Worm (Caenorhabditis elegans): ENCODE data around the gene gldi-7.

gldi-7 gene

DNA sequence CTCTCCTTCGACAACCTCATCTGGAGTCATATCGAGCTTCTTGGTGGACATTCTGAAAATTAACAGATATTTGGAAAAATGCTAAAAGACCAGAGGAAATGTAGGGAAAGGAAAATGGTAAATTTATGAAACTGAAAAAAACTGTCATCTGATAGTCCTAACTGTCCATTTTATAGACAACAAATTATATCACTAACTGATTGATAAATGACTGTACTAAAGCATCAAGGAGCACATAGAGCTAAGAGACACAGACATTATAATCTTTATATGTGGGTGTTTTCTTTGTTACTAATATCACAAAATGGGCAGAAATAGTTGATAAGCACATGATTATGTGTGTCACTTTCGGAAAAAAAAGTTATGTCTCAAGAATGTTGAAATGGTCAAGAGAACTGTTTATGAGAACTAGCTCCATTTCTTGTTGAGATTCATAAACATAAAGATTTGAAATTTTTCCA is 35.8 kb upstream of the gldi-7 start, which contains the start of gene F54C9.3 (continued):
- no peak for TF ChIP-seq nhr-11 (tag; optimal IDR thresholded peaks at IDR 0.05)
- no peak for TF ChIP-seq lin-29 (GFP tag; IDR thresholded peaks at IDR 0.05)
- TF ChIP-seq vab-7 (GFP tag; IDR thresholded peaks at IDR 0.05), result no peak
- no peak for TF ChIP-seq zip-11 (GFP tag; IDR thresholded peaks at IDR 0.05)
- TF ChIP-seq unc-62 (GFP tag; optimal IDR thresholded peaks at IDR 0.05 in 1 of 2), result no peak
- no peak for TF ChIP-seq unc-62 (tag; optimal IDR thresholded peaks at IDR 0.05)
- no peak for TF ChIP-seq saeg-2 (GFP tag; IDR thresholded peaks at IDR 0.05)
- TF ChIP-seq nhr-28 (tag; optimal IDR thresholded peaks at IDR 0.05), result peak; percentile 95
- no peak for TF ChIP-seq nhr-25 (tag; optimal IDR thresholded peaks at IDR 0.05; ENCODE audit: borderline replicate concordance, insufficient read depth)
- peak; percentile 82 for TF ChIP-seq hlh-11 (tag; optimal IDR thresholded peaks at IDR 0.05)
- TF ChIP-seq lin-13 (GFP tag; optimal IDR thresholded peaks at IDR 0.05), result no peak
- no peak for TF ChIP-seq arid-1 (GFP tag; conservative IDR thresholded peaks at IDR 0.05)
- TF ChIP-seq ceh-62 (tag; optimal IDR thresholded peaks at IDR 0.05), result no peak
- no peak for TF ChIP-seq nhr-111 (GFP tag; optimal IDR thresholded peaks at IDR 0.05)
- no peak for TF ChIP-seq hif-1 (tag; optimal IDR thresholded peaks at IDR 0.05)
- TF ChIP-seq ztf-11 (tag; optimal IDR thresholded peaks at IDR 0.05), result no peak
- no peak for TF ChIP-seq snpc-1.2 (GFP tag; IDR thresholded peaks at IDR 0.05)
- no peak for TF ChIP-seq Y5F2A.4 (GFP tag; optimal IDR thresholded peaks at IDR 0.05)
- peak; percentile 68 for TF ChIP-seq mep-1 (tag; optimal IDR thresholded peaks at IDR 0.05)
- no peak for TF ChIP-seq ZK546.5 (tag; optimal IDR thresholded peaks at IDR 0.05)
- no peak for TF ChIP-seq gei-8 (GFP tag; optimal IDR thresholded peaks at IDR 0.05)
- no peak for TF ChIP-seq F37D6.2 (tag; optimal IDR thresholded peaks at IDR 0.05)
- TF ChIP-seq F10B5.3 (tag; optimal IDR thresholded peaks at IDR 0.05), result no peak
- no peak for TF ChIP-seq hmg-1.1 (GFP tag; IDR thresholded peaks at IDR 0.05)
- TF ChIP-seq F26F4.8 (GFP tag; conservative IDR thresholded peaks at IDR 0.05), result no peak
- no peak for TF ChIP-seq nhr-6 (tag; optimal IDR thresholded peaks at IDR 0.05)
- TF ChIP-seq ceh-82 (tag; optimal IDR thresholded peaks at IDR 0.05), result no peak
- no peak for TF ChIP-seq pha-4 (GFP tag; IDR thresholded peaks at IDR 0.05)
- no peak for TF ChIP-seq pha-4 (tag; optimal IDR thresholded peaks at IDR 0.05)
- TF ChIP-seq duxl-1 (tag; optimal IDR thresholded peaks at IDR 0.05; ENCODE audit: poor library complexity), result no peak
- no peak for TF ChIP-seq aly-2 (tag; optimal IDR thresholded peaks at IDR 0.05)
- no peak for TF ChIP-seq ceh-44 (GFP tag; IDR thresholded peaks at IDR 0.05)
- TF ChIP-seq daf-12 (tag; optimal IDR thresholded peaks at IDR 0.05), result no peak
- no peak for TF ChIP-seq madf-5 (GFP tag; IDR thresholded peaks at IDR 0.05)
- no peak for TF ChIP-seq lin-39 (tag; optimal IDR thresholded peaks at IDR 0.05)
- peak; percentile 30 for TF ChIP-seq nhr-48 (tag; optimal IDR thresholded peaks at IDR 0.05)
- TF ChIP-seq mxl-3 (GFP tag; optimal IDR thresholded peaks at IDR 0.05), result no peak
- TF ChIP-seq daf-16 (GFP tag; optimal IDR thresholded peaks at IDR 0.05), result peak in 1 of 2 experiments; percentile 14
- peak; percentile 84 for TF ChIP-seq daf-16 (tag; optimal IDR thresholded peaks at IDR 0.05)
- no peak for TF ChIP-seq daf-19 (GFP tag; conservative IDR thresholded peaks at IDR 0.05)
- TF ChIP-seq nhr-77 (tag; optimal IDR thresholded peaks at IDR 0.05), result peak; percentile 93
- TF ChIP-seq madf-9 (GFP tag; conservative IDR thresholded peaks at IDR 0.05), result no peak
- no peak for TF ChIP-seq zfp-3 (GFP tag; conservative IDR thresholded peaks at IDR 0.05)
- TF ChIP-seq mes-2 (tag; optimal IDR thresholded peaks at IDR 0.05; ENCODE audit: poor library complexity, severe bottlenecking), result no peak
- TF ChIP-seq egl-43 (GFP tag; IDR thresholded peaks at IDR 0.05), result no peak
- peak; percentile 96 for TF ChIP-seq ceh-20 (GFP tag; IDR thresholded peaks at IDR 0.05)
- TF ChIP-seq nhr-42 (GFP tag; IDR thresholded peaks at IDR 0.05), result no peak
- TF ChIP-seq zfp-2 (tag; optimal IDR thresholded peaks at IDR 0.05), result no peak
- TF ChIP-seq attf-4 (tag; optimal IDR thresholded peaks at IDR 0.05), result no peak
- TF ChIP-seq D1046.2 (GFP tag; IDR thresholded peaks at IDR 0.05), result no peak
- TF ChIP-seq ces-1 (GFP tag; optimal IDR thresholded peaks at IDR 0.05), result no peak
- TF ChIP-seq lim-7 (GFP tag; IDR thresholded peaks at IDR 0.05), result no peak
- peak; percentile 25 for TF ChIP-seq ama-1 (optimal IDR thresholded peaks at IDR 0.05)

Measured in whole organism, L4 larva.